Worm (Caenorhabditis elegans): ENCODE measurements around the gene sto-4.

DNA sequence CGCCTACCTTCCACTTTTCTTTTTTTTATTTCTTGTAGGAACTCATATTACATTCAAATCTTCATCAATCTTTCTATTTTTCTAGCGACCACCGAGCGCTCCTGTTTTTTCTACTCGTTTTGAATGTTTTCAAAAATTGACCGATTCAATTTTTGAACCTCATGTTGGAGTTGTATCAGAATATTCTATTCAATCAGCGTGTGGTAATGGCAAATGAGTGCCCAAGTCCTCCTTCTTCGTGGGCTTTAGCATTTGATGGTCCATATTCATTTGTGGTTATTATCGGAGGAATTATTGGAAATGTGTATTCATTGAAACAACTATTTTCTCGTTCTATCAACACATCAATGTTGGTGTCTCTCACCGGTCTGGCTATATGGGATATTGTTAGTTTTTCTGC is 26.5 kb upstream of the sto-4 start, which contains the start of gene F52D10.4:
- TF ChIP-seq T22C8.4 (GFP tag; IDR thresholded peaks at IDR 0.05) (no peak), ref-1 (GFP tag; conservative IDR thresholded peaks at IDR 0.05) (no peak), klf-2 (GFP tag; conservative IDR thresholded peaks at IDR 0.05) (no peak), flt-1 (GFP tag; IDR thresholded peaks at IDR 0.05) (no peak), ztf-23 (GFP tag; IDR thresholded peaks at IDR 0.05) (no peak), cog-1 (tag; optimal IDR thresholded peaks at IDR 0.05) (no peak), tab-1 (GFP tag; IDR thresholded peaks at IDR 0.05) (no peak), med-1 (GFP tag; optimal IDR thresholded peaks at IDR 0.05; ENCODE audit: insufficient read depth) (no peak)
